Fruit fly (Drosophila melanogaster) whole organism, embryonic: ENCODE measurements around the gene meigo.

Experiments used
- Aef1 ChIP-seq: fragments of 200-800 bp; sonication (Bioruptor generic); IDR thresholded peaks from 3 replicates; pipeline ENCODE4 v1.3.6; 2022; ENCODE audit warnings: missing biosample characterization, missing genetic modification characterization
- BtbVII ChIP-seq: fragments of 200-800 bp; sonication (Bioruptor generic); optimal IDR thresholded peaks from 3 replicates; lab custom pipeline; 2017; ENCODE audit warnings: missing biosample characterization, mild to moderate bottlenecking, missing genetic modification characterization
- CG10209 ChIP-seq: fragments of 200-800 bp; sonication (Bioruptor generic); optimal IDR thresholded peaks from 3 replicates; lab custom pipeline; 2017; ENCODE audit warnings: missing biosample characterization, mild to moderate bottlenecking, missing genetic modification characterization, missing genetic modification reagents
- CG10565 ChIP-seq: fragments of 200-800 bp; sonication (Bioruptor generic); optimal IDR thresholded peaks from 3 replicates; lab custom pipeline; 2016; ENCODE audit warnings: missing biosample characterization, mild to moderate bottlenecking, missing genetic modification characterization
- CG12219 ChIP-seq: fragments of 200-800 bp; sonication (Bioruptor generic); optimal IDR thresholded peaks from 3 replicates; lab custom pipeline; 2018; ENCODE audit warnings: missing biosample characterization, mild to moderate bottlenecking, missing genetic modification characterization
- CG13424 ChIP-seq: fragments of 200-800 bp; sonication (Bioruptor generic); optimal IDR thresholded peaks from 2 replicates; lab custom pipeline; 2019; ENCODE audit warnings: missing biosample characterization, mild to moderate bottlenecking, missing genetic modification characterization, moderate library complexity
- CG14050 ChIP-seq: fragments of 200-800 bp; sonication (Bioruptor generic); IDR thresholded peaks from 3 replicates; pipeline ENCODE4 v1.3.6; 2022; ENCODE audit warnings: missing biosample characterization, missing genetic modification characterization
- CG1603 ChIP-seq: fragments of 200-800 bp; sonication (Bioruptor generic); optimal IDR thresholded peaks from 2 replicates; lab custom pipeline; 2019; ENCODE audit warnings: missing biosample characterization, mild to moderate bottlenecking, missing genetic modification characterization, moderate library complexity
- CG17328 ChIP-seq: fragments of 200-800 bp; sonication (Bioruptor generic); IDR thresholded peaks from 2 replicates; pipeline ENCODE4 v1.3.6; 2022; ENCODE audit warnings: missing biosample characterization, missing genetic modification characterization
- CG2116 ChIP-seq: fragments of 200-800 bp; sonication (Bioruptor generic); optimal IDR thresholded peaks from 3 replicates; lab custom pipeline; 2018; ENCODE audit warnings: missing biosample characterization, mild to moderate bottlenecking, missing genetic modification characterization
- CG2678 ChIP-seq: fragments of 200-800 bp; sonication (Bioruptor generic); optimal IDR thresholded peaks from 3 replicates; lab custom pipeline; 2019; ENCODE audit warnings: missing biosample characterization, mild to moderate bottlenecking, missing genetic modification characterization, moderate library complexity
- CG3065 ChIP-seq: fragments of 200-800 bp; sonication (Bioruptor generic); optimal IDR thresholded peaks from 2 replicates; lab custom pipeline; 2016; ENCODE audit warnings: missing biosample characterization, missing genetic modification characterization
- CG3726 ChIP-seq: fragments of 200-800 bp; sonication (Bioruptor generic); IDR thresholded peaks from 3 replicates; pipeline ENCODE4, ENCODE4 v1.3.6; 2022; ENCODE audit warnings: missing biosample characterization, missing genetic modification characterization
- CG4404 ChIP-seq: fragments of 200-800 bp; sonication (Bioruptor generic); IDR thresholded peaks from 2 replicates; pipeline ENCODE4 v1.3.6; 2022; ENCODE audit warnings: missing biosample characterization, missing genetic modification characterization
- CG4617 ChIP-seq: fragments of 200-800 bp; sonication (Bioruptor generic); optimal IDR thresholded peaks from 3 replicates; lab custom pipeline; 2016; ENCODE audit warnings: missing biosample characterization, missing genetic modification characterization, borderline replicate concordance
- CG6689 ChIP-seq: fragments of 200-800 bp; sonication (Bioruptor generic); IDR thresholded peaks from 2 replicates; pipeline ENCODE4 v1.3.6; 2022; ENCODE audit warnings: missing biosample characterization, missing genetic modification characterization
- CG8290 ChIP-seq, 3 experiments: fragments of 200-800 bp; sonication (Bioruptor generic); optimal IDR thresholded peaks; 2 replicates each; lab custom pipeline; 2016 to 2019; ENCODE audit warnings: missing biosample characterization in 3 of 3, missing genetic modification characterization in 3 of 3, mild to moderate bottlenecking in 2 of 3, moderate library complexity in 1 of 3
- CG8765 ChIP-seq: fragments of 200-800 bp; sonication (Bioruptor generic); IDR thresholded peaks from 2 replicates; pipeline ENCODE4 v1.3.6; 2022; ENCODE audit warnings: missing biosample characterization, missing genetic modification characterization
- CG9215 ChIP-seq: fragments of 200-800 bp; sonication (Bioruptor generic); IDR thresholded peaks from 2 replicates; pipeline ENCODE4 v1.3.6; 2022; ENCODE audit warnings: missing biosample characterization, missing genetic modification characterization
- CoRest ChIP-seq: fragments of 200-800 bp; sonication (Bioruptor generic); optimal IDR thresholded peaks from 3 replicates; lab custom pipeline; 2018; ENCODE audit warnings: missing biosample characterization, mild to moderate bottlenecking, missing genetic modification characterization, moderate library complexity
- Dfd ChIP-seq, 2 experiments: fragments of >200 bp; optimal IDR thresholded peaks; 2 replicates each; lab custom pipeline; 2017; ENCODE audit warnings: missing biosample characterization in 2 of 2, missing genetic modification characterization in 2 of 2
- Doc3 ChIP-seq: fragments of 200-800 bp; sonication (Bioruptor generic); IDR thresholded peaks from 3 replicates; pipeline ENCODE4 v1.3.6; 2022; ENCODE audit warnings: missing biosample characterization, missing genetic modification characterization; ENCODE audit not compliant: partially characterized antibody
- ERR ChIP-seq: fragments of 200-800 bp; sonication (Bioruptor generic); optimal IDR thresholded peaks from 2 replicates; lab custom pipeline; 2016; ENCODE audit warnings: missing biosample characterization, missing genetic modification characterization
- Myb ChIP-seq: fragments of 200-800 bp; sonication (Bioruptor generic); optimal IDR thresholded peaks from 2 replicates; lab custom pipeline; 2016; ENCODE audit warnings: missing biosample characterization, missing genetic modification characterization
- NK7.1 ChIP-seq: fragments of 200-800 bp; sonication (Bioruptor generic); optimal IDR thresholded peaks from 3 replicates; lab custom pipeline; 2016; ENCODE audit warnings: missing biosample characterization, missing genetic modification characterization
- Oli ChIP-seq: fragments of 200-800 bp; sonication (Bioruptor generic); optimal IDR thresholded peaks from 2 replicates; lab custom pipeline; 2018; ENCODE audit warnings: missing biosample characterization, mild to moderate bottlenecking, missing genetic modification characterization, moderate library complexity
- Pdp1 ChIP-seq, 2 experiments: fragments of 200-800 bp; sonication (Bioruptor generic); optimal IDR thresholded peaks; 3 replicates each; lab custom pipeline; 2016; ENCODE audit warnings: missing biosample characterization in 2 of 2, missing genetic modification characterization in 2 of 2, mild to moderate bottlenecking in 1 of 2, moderate library complexity in 1 of 2
- Ptx1 ChIP-seq: fragments of 200-800 bp; sonication (Bioruptor generic); IDR thresholded peaks from 2 replicates; pipeline ENCODE4 v1.3.6; 2022; ENCODE audit warnings: missing biosample characterization, missing genetic modification characterization
- Rx ChIP-seq: fragments of 200-800 bp; sonication (Bioruptor generic); IDR thresholded peaks from 2 replicates; pipeline ENCODE4 v1.3.6; 2022; ENCODE audit warnings: missing biosample characterization, missing genetic modification characterization
- Sin3A ChIP-seq: fragments of >200 bp; optimal IDR thresholded peaks from 2 replicates; lab custom pipeline; 2018
- Spps ChIP-seq: fragments of 200-800 bp; sonication (Bioruptor generic); optimal IDR thresholded peaks from 2 replicates; lab custom pipeline; 2018; ENCODE audit warnings: missing biosample characterization, mild to moderate bottlenecking, missing genetic modification characterization
- bowl ChIP-seq: fragments of 200-800 bp; sonication (Bioruptor generic); IDR thresholded peaks from 2 replicates; pipeline ENCODE4 v1.3.6; 2022; ENCODE audit warnings: missing biosample characterization, missing genetic modification characterization
- cad ChIP-seq: fragments of >200 bp; optimal IDR thresholded peaks from 2 replicates; lab custom pipeline; 2017; ENCODE audit warnings: missing biosample characterization, missing genetic modification characterization
- cas ChIP-seq: fragments of 200-800 bp; sonication (Bioruptor generic); IDR thresholded peaks from 2 replicates; pipeline ENCODE4 v1.3.6; 2022; ENCODE audit warnings: missing biosample characterization, missing genetic modification characterization
- chm ChIP-seq: fragments of 200-800 bp; sonication (Bioruptor generic); IDR thresholded peaks from 2 replicates; pipeline ENCODE4 v1.3.6; 2022; ENCODE audit warnings: missing biosample characterization, missing genetic modification characterization
- danr ChIP-seq: fragments of 200-800 bp; sonication (Bioruptor generic); IDR thresholded peaks from 2 replicates; pipeline ENCODE4 v1.3.6; 2022; ENCODE audit warnings: missing biosample characterization, missing genetic modification characterization
- dpn ChIP-seq, 2 experiments: fragments of 200-800 bp; sonication (Bioruptor generic); optimal IDR thresholded peaks; 3 replicates each; lab custom pipeline; 2016; ENCODE audit warnings: missing biosample characterization in 2 of 2, missing genetic modification characterization in 2 of 2
- esg ChIP-seq: fragments of 200-800 bp; sonication (Bioruptor generic); conservative IDR thresholded peaks from 2 replicates; pipeline ENCODE4 v1.3.6; 2022; ENCODE audit warnings: missing biosample characterization, missing genetic modification characterization
- fru ChIP-seq: fragments of >200 bp; optimal IDR thresholded peaks from 2 replicates; lab custom pipeline; 2017
- fu2 ChIP-seq: fragments of 200-800 bp; sonication (Bioruptor generic); optimal IDR thresholded peaks from 2 replicates; lab custom pipeline; 2016; ENCODE audit warnings: missing biosample characterization, missing genetic modification characterization
- inv ChIP-seq: fragments of 200-800 bp; sonication (Bioruptor generic); IDR thresholded peaks from 2 replicates; pipeline ENCODE4 v1.3.6; 2022; ENCODE audit warnings: missing biosample characterization, missing genetic modification characterization; ENCODE audit not compliant: partially characterized antibody
- jumu ChIP-seq: fragments of 200-800 bp; sonication (Bioruptor generic); optimal IDR thresholded peaks from 3 replicates; lab custom pipeline; 2016; ENCODE audit warnings: missing biosample characterization, missing genetic modification characterization
- lab ChIP-seq: fragments of 200-800 bp; sonication (Bioruptor generic); optimal IDR thresholded peaks from 3 replicates; lab custom pipeline; 2017; ENCODE audit warnings: missing biosample characterization, missing genetic modification characterization, mild to moderate bottlenecking, moderate library complexity, missing genetic modification reagents
- lola ChIP-seq, 3 experiments: fragments of >200 bp in 2 of 3; fragments of 200-800 bp in 1 of 3; sonication (Bioruptor generic) in 1 of 3; optimal IDR thresholded peaks; 2 replicates each; lab custom pipeline; 2017 to 2019; ENCODE audit warnings: missing biosample characterization in 3 of 3, missing genetic modification characterization in 3 of 3, mild to moderate bottlenecking in 1 of 3, moderate library complexity in 1 of 3
- org-1 ChIP-seq: fragments of 200-800 bp; sonication (Bioruptor generic); optimal IDR thresholded peaks from 2 replicates; lab custom pipeline; 2017; ENCODE audit warnings: missing biosample characterization, missing genetic modification characterization
- pfk ChIP-seq: fragments of 200-800 bp; sonication (Bioruptor generic); optimal IDR thresholded peaks from 2 replicates; lab custom pipeline; 2018; ENCODE audit warnings: missing biosample characterization, mild to moderate bottlenecking, missing genetic modification characterization, moderate library complexity
- psq ChIP-seq: fragments of 200-800 bp; sonication (Bioruptor generic); optimal IDR thresholded peaks from 2 replicates; lab custom pipeline; 2017; ENCODE audit warnings: missing biosample characterization, missing genetic modification characterization
- sens ChIP-seq: fragments of 200-800 bp; sonication (Bioruptor generic); peaks from one replicate; lab custom pipeline; 2016; ENCODE audit warnings: missing biosample characterization, missing genetic modification characterization
- shn ChIP-seq: fragments of 200-800 bp; sonication (Bioruptor generic); optimal IDR thresholded peaks from 3 replicates; lab custom pipeline; 2016; ENCODE audit warnings: missing biosample characterization, missing genetic modification characterization
- sisA ChIP-seq: fragments of 200-800 bp; sonication (Bioruptor generic); IDR thresholded peaks from 2 replicates; pipeline ENCODE4 v1.3.6; 2022; ENCODE audit warnings: missing biosample characterization, missing genetic modification characterization
- z ChIP-seq: fragments of 200-800 bp; sonication (Bioruptor generic); IDR thresholded peaks from 3 replicates; pipeline ENCODE4 v1.3.6; 2022; ENCODE audit warnings: missing biosample characterization, missing genetic modification characterization

Gene meigo

DNA sequence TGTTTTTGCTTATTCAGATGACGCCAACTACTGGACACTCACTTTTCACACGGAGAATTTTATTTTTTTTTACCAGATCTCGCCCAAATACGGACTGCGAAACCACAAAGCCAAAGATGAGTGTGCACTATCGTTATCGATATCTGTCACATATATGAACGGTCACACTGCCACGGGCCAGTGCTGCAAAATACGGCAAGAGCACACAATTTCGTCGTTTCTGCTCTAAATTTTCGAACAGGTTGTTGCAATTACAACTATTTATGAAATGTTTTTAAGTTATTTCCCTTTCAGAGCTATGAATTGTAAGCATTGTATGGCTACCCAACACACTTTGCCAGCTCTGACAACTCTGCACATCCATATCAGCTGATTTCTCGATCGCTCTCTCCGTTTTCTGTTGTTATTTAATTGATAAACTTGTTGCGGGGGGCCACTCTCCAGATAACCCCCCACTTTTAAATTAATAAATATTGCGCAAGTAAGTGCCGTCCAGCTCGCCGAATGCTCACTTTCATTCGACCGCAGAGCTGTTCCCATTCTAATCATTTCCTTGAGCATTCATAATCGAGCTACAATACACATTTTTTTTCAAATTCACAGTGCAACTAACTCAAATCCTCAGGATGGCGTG, 10.6 kb upstream of the meigo start, which contains the start of the genes slmb and CG5793 (continued):
- no peak for TF ChIP-seq lab (GFP tag; lab: Kevin White, UChicago)
- TF ChIP-seq Pdp1 (GFP tag; optimal IDR thresholded peaks at IDR 0.05; lab: Kevin White, UChicago): peak; percentile 39 to 99
- peak; percentile 87 for TF ChIP-seq CG2116 (GFP tag; lab: Kevin White, UChicago)
- peak; percentile 82 for TF ChIP-seq CG1603 (tag; lab: Kevin White, UChicago)
- TF ChIP-seq sens (GFP tag; lab: Kevin White, UChicago): peak; percentile 90
- TF ChIP-seq pfk: no peak
- TF ChIP-seq CG3726 (GFP tag; lab: Robert Waterston, UW): no peak
- peak; percentile 72 for TF ChIP-seq shn (GFP tag; lab: Kevin White, UChicago)
- TF ChIP-seq bowl (GFP tag; lab: Robert Waterston, UW): no peak
- TF ChIP-seq jumu (GFP tag; lab: Kevin White, UChicago): peak; percentile 74
- TF ChIP-seq lola (GFP tag; optimal IDR thresholded peaks at IDR 0.05; lab: Kevin White, UChicago): no peak
- peak; percentile 54 for TF ChIP-seq inv
- peak; percentile 31 for TF ChIP-seq CG10209
- TF ChIP-seq CG6689 (GFP tag; lab: Robert Waterston, UW): no peak
- TF ChIP-seq NK7.1: no peak
- TF ChIP-seq CG9215 (GFP tag; lab: Robert Waterston, UW): no peak; the same call in 1 of the 2 replicates
- no peak for TF ChIP-seq fru (lab: Kevin White, UChicago)
- TF ChIP-seq CG17328 (GFP tag; lab: Robert Waterston, UW): 0 out of 2 replicates have a peak, but pooled peaks have one; percentile 37
- TF ChIP-seq chm (GFP tag; lab: Robert Waterston, UW): no peak
- TF ChIP-seq CG8290 (GFP tag; optimal IDR thresholded peaks at IDR 0.05; lab: Kevin White, UChicago): peak; percentile 23
- TF ChIP-seq CG8290 (tag; optimal IDR thresholded peaks at IDR 0.05; lab: Kevin White, UChicago): no peak
- TF ChIP-seq CG4404: no peak
- TF ChIP-seq CoRest: peak; percentile 20
- TF ChIP-seq ERR: peak; percentile 91
- TF ChIP-seq cad (GFP tag; lab: Kevin White, UChicago): no peak
- no peak for TF ChIP-seq org-1
- peak; percentile 94 for TF ChIP-seq Sin3A (lab: Kevin White, UChicago)
- peak; percentile 59 to 67 for TF ChIP-seq dpn (GFP tag; optimal IDR thresholded peaks at IDR 0.05; lab: Kevin White, UChicago)
- TF ChIP-seq CG14050 (GFP tag; lab: Robert Waterston, UW): no peak
- no peak for TF ChIP-seq z (GFP tag; lab: Robert Waterston, UW)
- 0 out of 2 replicates have a peak, but pooled peaks have one; percentile 8 for TF ChIP-seq Rx (GFP tag; lab: Robert Waterston, UW)
- TF ChIP-seq Dfd (GFP tag; optimal IDR thresholded peaks at IDR 0.05; lab: Kevin White, UChicago): no peak
- TF ChIP-seq CG10565 (GFP tag; lab: Kevin White, UChicago): no peak
- TF ChIP-seq esg: no peak
- peak; percentile 24 for TF ChIP-seq CG3065 (GFP tag; lab: Kevin White, UChicago)
- TF ChIP-seq Oli (tag; lab: Kevin White, UChicago): peak; percentile 13
- no peak for TF ChIP-seq CG8765
- TF ChIP-seq cas (GFP tag; lab: Robert Waterston, UW): no peak
- peak; percentile 58 for TF ChIP-seq Doc3 (GFP tag; lab: Robert Waterston, UW)
- no peak for TF ChIP-seq danr
- peak; percentile 30 for TF ChIP-seq CG13424
- TF ChIP-seq psq: peak; percentile 15
- no peak for TF ChIP-seq Spps (tag; lab: Kevin White, UChicago)
- TF ChIP-seq CG4617 (GFP tag; lab: Kevin White, UChicago): peak; percentile 85
- TF ChIP-seq CG12219 (GFP tag; lab: Kevin White, UChicago): no peak
- TF ChIP-seq sisA (GFP tag; lab: Robert Waterston, UW): no peak
- 0 out of 2 replicates have a peak, but pooled peaks have one; percentile 26 for TF ChIP-seq Ptx1
- peak; percentile 87 for TF ChIP-seq Myb (GFP tag; lab: Kevin White, UChicago)
- no peak for TF ChIP-seq BtbVII (GFP tag; lab: Kevin White, UChicago)
- no peak for TF ChIP-seq Aef1
- TF ChIP-seq CG2678: no peak
- TF ChIP-seq fu2 (GFP tag; lab: Kevin White, UChicago): peak; percentile 38
